Worm (Caenorhabditis elegans): Measurements from ENCODE around the gene T10D4.15.
"Not testable (repeated sequence)": the region's sequence is repeated elsewhere in the genome, so short reads cannot be mapped to it uniquely, and the experiment has no call there.

- TF ChIP-seq mep-1 (tag; optimal IDR thresholded peaks at IDR 0.05); fkh-10 (GFP tag; optimal IDR thresholded peaks at IDR 0.05); lin-35 (GFP tag; optimal IDR thresholded peaks at IDR 0.05); dpl-1 (GFP tag; optimal IDR thresholded peaks at IDR 0.05); pqm-1 (tag; optimal IDR thresholded peaks at IDR 0.05); ceh-90 (tag; optimal IDR thresholded peaks at IDR 0.05); nhr-90 (tag; optimal IDR thresholded peaks at IDR 0.05; ENCODE audit: poor library complexity): not testable (repeated sequence)
Observed at ce11 chrII:3177663-3178062, 31.7 kb downstream of the T10D4.15 start, which contains the start of gene sri-40.

Data from whole organism, L1 larva.